Worm (Caenorhabditis elegans): Measurements from ENCODE around the gene xrn-1.

DNA sequence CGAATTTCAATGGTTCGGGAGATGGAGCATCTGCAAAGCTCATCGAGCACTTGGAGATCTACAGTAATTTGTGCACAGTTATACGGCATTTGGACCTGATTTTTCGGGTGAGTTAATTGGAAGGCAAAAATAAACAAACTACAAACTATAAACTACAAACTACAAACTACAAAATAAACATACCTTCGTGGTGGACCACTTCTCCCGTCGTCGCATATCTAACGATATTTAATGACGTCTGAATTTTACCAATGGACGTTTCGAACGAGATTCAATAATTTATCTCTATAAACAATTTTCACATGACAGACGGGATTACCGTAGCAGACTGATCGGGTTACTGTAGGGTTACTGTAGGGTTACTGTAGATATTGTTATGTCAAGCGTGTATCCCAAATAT is 37.5 kb downstream of the xrn-1 start:
- TF ChIP-seq F13C5.2 (tag; optimal IDR thresholded peaks at IDR 0.05) (no peak), ama-1 (optimal IDR thresholded peaks at IDR 0.05) (no peak), scrt-1 (GFP tag; IDR thresholded peaks at IDR 0.05) (no peak), flt-1 (GFP tag; IDR thresholded peaks at IDR 0.05) (no peak), B0310.2 (tag; optimal IDR thresholded peaks at IDR 0.05) (no peak), ceh-36 (tag; optimal IDR thresholded peaks at IDR 0.05) (no peak), hnd-1 (tag; optimal IDR thresholded peaks at IDR 0.05) (no peak), tra-4 (tag; optimal IDR thresholded peaks at IDR 0.05) (no peak), tbx-11 (GFP tag; IDR thresholded peaks at IDR 0.05) (no peak)
